Worm (Caenorhabditis elegans) whole organism, L1 larva: ENCODE results near the gene pal-1.
A peak's percentile ranks its signal among the peaks of the same experiment; 100 is the strongest.

Source experiments
- alr-1 ChIP-seq: fragments of 200-800 bp; sonication (Bioruptor generic); optimal IDR thresholded peaks from 2 replicates; lab custom pipeline; 2018; ENCODE audit warnings: borderline replicate concordance, mild to moderate bottlenecking, missing genetic modification characterization, missing compliant biosample characterization
- aly-2 ChIP-seq: fragments of 150-350 bp; optimal IDR thresholded peaks from 2 replicates; lab custom pipeline; 2014; ENCODE audit warnings: missing biosample characterization, missing genetic modification characterization
- ama-1 ChIP-seq: fragments of 150-350 bp; optimal IDR thresholded peaks from 2 replicates; lab custom pipeline; 2014
- ceh-8 ChIP-seq: fragments of 200-800 bp; sonication (Bioruptor generic); optimal IDR thresholded peaks from 2 replicates; lab custom pipeline; 2018; ENCODE audit warnings: mild to moderate bottlenecking, missing genetic modification characterization, moderate library complexity, missing compliant biosample characterization
- ceh-88 ChIP-seq: fragments of 200-800 bp; sonication (Bioruptor generic); IDR thresholded peaks from 2 replicates; pipeline ENCODE4 v1.3.6; 2022; ENCODE audit warnings: missing genetic modification characterization, missing compliant biosample characterization
- ceh-90 ChIP-seq: sonication (generic microtip); optimal IDR thresholded peaks from 2 replicates; lab custom pipeline; 2016; ENCODE audit warnings: missing genetic modification characterization, missing compliant biosample characterization
- ces-1 ChIP-seq: fragments of 150-350 bp; optimal IDR thresholded peaks from 2 replicates; lab custom pipeline; 2014; ENCODE audit warnings: missing biosample characterization, missing genetic modification reagents, missing genetic modification characterization
- dpl-1 ChIP-seq, 3 experiments: fragments of 150-350 bp in 2 of 3; sonication (generic microtip) in 1 of 3; optimal IDR thresholded peaks; 2 replicates each; lab custom pipeline; 2014 to 2017; ENCODE audit warnings: missing biosample characterization in 3 of 3, missing genetic modification characterization in 3 of 3, missing genetic modification reagents in 3 of 3
- efl-1 ChIP-seq, 4 experiments: fragments of 150-350 bp; optimal IDR thresholded peaks in 3 of 4; peaks in 1 of 4; 1 replicate in 1 of 4; 2 replicates in 3 of 4; lab custom pipeline; 2014; ENCODE audit warnings: missing biosample characterization in 2 of 4, missing genetic modification characterization in 2 of 4, missing genetic modification reagents in 2 of 4
- efl-3 ChIP-seq: fragments of 200-800 bp; sonication (Bioruptor generic); optimal IDR thresholded peaks from 2 replicates; lab custom pipeline; 2018; ENCODE audit warnings: mild to moderate bottlenecking, missing genetic modification characterization, missing compliant biosample characterization
- egl-13 ChIP-seq: sonication (generic microtip); optimal IDR thresholded peaks from 2 replicates; lab custom pipeline; 2016; ENCODE audit warnings: missing genotype, missing genetic modification reagents, missing genetic modification characterization, missing compliant biosample characterization
- egl-27 ChIP-seq, 2 experiments: fragments of 150-350 bp in 1 of 2; sonication (generic microtip); optimal IDR thresholded peaks; 3 replicates each; lab custom pipeline; 2017 to 2018; ENCODE audit warnings: missing biosample characterization in 2 of 2, missing genetic modification characterization in 2 of 2, missing genetic modification reagents in 2 of 2
- elt-2 ChIP-seq: sonication (generic microtip); optimal IDR thresholded peaks from 2 replicates; lab custom pipeline; 2016; ENCODE audit warnings: missing genetic modification characterization, mild to moderate bottlenecking, inconsistent platforms, missing compliant biosample characterization, missing genetic modification reagents
- elt-3 ChIP-seq, 6 experiments: fragments of 150-350 bp in 1 of 6; sonication (generic microtip); optimal IDR thresholded peaks; 2 replicates each; lab custom pipeline; 2017 to 2018; ENCODE audit warnings: missing biosample characterization in 6 of 6, missing genetic modification characterization in 6 of 6, inconsistent platforms in 1 of 6
- grh-1 ChIP-seq: fragments of 200-800 bp; sonication (Bioruptor generic); IDR thresholded peaks from 2 replicates; pipeline ENCODE4 v1.3.6; 2022; ENCODE audit warnings: missing genetic modification reagents, missing genetic modification characterization, missing compliant biosample characterization
- hlh-17 ChIP-seq: fragments of 200-800 bp; sonication (Bioruptor generic); optimal IDR thresholded peaks from 2 replicates; lab custom pipeline; 2018; ENCODE audit warnings: missing genetic modification characterization, mild to moderate bottlenecking, missing compliant biosample characterization, moderate library complexity, borderline replicate concordance
- hlh-4 ChIP-seq: sonication (generic microtip); optimal IDR thresholded peaks from 2 replicates; lab custom pipeline; 2016; ENCODE audit warnings: mild to moderate bottlenecking, missing genetic modification characterization, missing compliant biosample characterization
- hpl-2 ChIP-seq: fragments of 150-350 bp; optimal IDR thresholded peaks from 2 replicates; lab custom pipeline; 2014; ENCODE audit warnings: missing biosample characterization, missing genetic modification reagents, missing genetic modification characterization
- irx-1 ChIP-seq: sonication (generic microtip); optimal IDR thresholded peaks from 2 replicates; lab custom pipeline; 2016; ENCODE audit warnings: missing genetic modification characterization, missing compliant biosample characterization
- isw-1 ChIP-seq: fragments of 200-800 bp; sonication (Bioruptor generic); IDR thresholded peaks from 2 replicates; pipeline ENCODE4 v1.3.6; 2022; ENCODE audit warnings: missing genetic modification characterization, missing compliant biosample characterization
- jun-1 ChIP-seq: fragments of 150-350 bp; optimal IDR thresholded peaks from 2 replicates; lab custom pipeline; 2014; ENCODE audit warnings: missing biosample characterization, missing genetic modification reagents, missing genetic modification characterization
- lin-13 ChIP-seq: fragments of 150-350 bp; optimal IDR thresholded peaks from 2 replicates; lab custom pipeline; 2014; ENCODE audit warnings: missing biosample characterization, missing genetic modification reagents, missing genetic modification characterization
- lin-15B ChIP-seq: fragments of 150-350 bp; sonication (generic microtip); optimal IDR thresholded peaks from 3 replicates; lab custom pipeline; 2014; ENCODE audit warnings: missing biosample characterization, missing genetic modification characterization
- lin-35 ChIP-seq, 2 experiments: fragments of 150-350 bp; optimal IDR thresholded peaks; 2 replicates each; lab custom pipeline; 2014; ENCODE audit warnings: missing biosample characterization in 2 of 2, missing genetic modification characterization in 2 of 2, missing genetic modification reagents in 2 of 2
- lin-39 ChIP-seq: fragments of 150-350 bp; optimal IDR thresholded peaks from 2 replicates; lab custom pipeline; 2014; ENCODE audit warnings: missing biosample characterization, missing genetic modification reagents, missing genetic modification characterization
- lir-3 ChIP-seq: sonication (generic microtip); optimal IDR thresholded peaks from 2 replicates; lab custom pipeline; 2016; ENCODE audit warnings: mild to moderate bottlenecking, missing genetic modification characterization, moderate library complexity, missing compliant biosample characterization; ENCODE audit not compliant: poor library complexity
- lsy-2 ChIP-seq, 2 experiments: fragments of 150-350 bp; optimal IDR thresholded peaks; 2 replicates each; lab custom pipeline; 2014; ENCODE audit warnings: missing biosample characterization in 2 of 2, missing genetic modification characterization in 2 of 2
- mab-9 ChIP-seq: fragments of 200-800 bp; sonication (Bioruptor generic); IDR thresholded peaks from 2 replicates; pipeline ENCODE4 v1.3.6; 2022; ENCODE audit warnings: missing genetic modification reagents, missing genetic modification characterization, missing compliant biosample characterization
- mdl-1 ChIP-seq, 2 experiments: fragments of 150-350 bp; optimal IDR thresholded peaks; 2 replicates each; lab custom pipeline; 2014 to 2017; ENCODE audit warnings: missing biosample characterization in 2 of 2, missing genetic modification characterization in 2 of 2, inconsistent platforms in 1 of 2
- mef-2 ChIP-seq: fragments of 150-350 bp; optimal IDR thresholded peaks from 2 replicates; lab custom pipeline; 2014; ENCODE audit warnings: missing biosample characterization, missing genetic modification characterization
- mep-1 ChIP-seq: fragments of 150-350 bp; optimal IDR thresholded peaks from 2 replicates; lab custom pipeline; 2014; ENCODE audit warnings: missing biosample characterization, missing genetic modification characterization
- nhr-11 ChIP-seq: fragments of 150-350 bp; optimal IDR thresholded peaks from 2 replicates; lab custom pipeline; 2014; ENCODE audit warnings: missing biosample characterization, missing genetic modification characterization
- nhr-12 ChIP-seq: sonication (generic microtip); optimal IDR thresholded peaks from 2 replicates; lab custom pipeline; 2017; ENCODE audit warnings: missing biosample characterization, missing genetic modification characterization
- nhr-20 ChIP-seq: sonication (generic microtip); optimal IDR thresholded peaks from 2 replicates; lab custom pipeline; 2016; ENCODE audit warnings: mild to moderate bottlenecking, missing genetic modification characterization, missing compliant biosample characterization
- nhr-28 ChIP-seq: fragments of 150-350 bp; optimal IDR thresholded peaks from 2 replicates; lab custom pipeline; 2014; ENCODE audit warnings: missing biosample characterization, missing genetic modification characterization
- nhr-47 ChIP-seq: sonication (generic microtip); optimal IDR thresholded peaks from 2 replicates; lab custom pipeline; 2016; ENCODE audit warnings: mild to moderate bottlenecking, missing genetic modification characterization, moderate library complexity, missing compliant biosample characterization
- nhr-71 ChIP-seq: sonication (generic microtip); optimal IDR thresholded peaks from 2 replicates; lab custom pipeline; 2016; ENCODE audit warnings: mild to moderate bottlenecking, missing genetic modification characterization, moderate library complexity, missing compliant biosample characterization
- nhr-85 ChIP-seq: sonication (generic microtip); peaks from one replicate; lab custom pipeline; 2016; ENCODE audit warnings: missing genetic modification characterization, inconsistent platforms, missing compliant biosample characterization
- nhr-90 ChIP-seq: sonication (generic microtip); optimal IDR thresholded peaks from 2 replicates; lab custom pipeline; 2016; ENCODE audit warnings: mild to moderate bottlenecking, missing genetic modification characterization, missing compliant biosample characterization; ENCODE audit not compliant: poor library complexity
- pax-3 ChIP-seq: fragments of 200-800 bp; sonication (Bioruptor generic); optimal IDR thresholded peaks from 2 replicates; lab custom pipeline; 2018; ENCODE audit warnings: mild to moderate bottlenecking, missing genetic modification characterization, moderate library complexity, missing compliant biosample characterization
- snpc-4 ChIP-seq: fragments of 150-350 bp; optimal IDR thresholded peaks from 2 replicates; lab custom pipeline; 2014; ENCODE audit warnings: missing biosample characterization, missing genetic modification characterization
- snu-23 ChIP-seq: sonication (generic microtip); optimal IDR thresholded peaks from 2 replicates; lab custom pipeline; 2016; ENCODE audit warnings: missing genetic modification characterization, missing compliant biosample characterization
- sptf-1 ChIP-seq: fragments of 150-350 bp; optimal IDR thresholded peaks from 2 replicates; lab custom pipeline; 2014; ENCODE audit warnings: missing biosample characterization, missing genetic modification characterization
- tlp-1 ChIP-seq: fragments of 150-350 bp; optimal IDR thresholded peaks from 2 replicates; lab custom pipeline; 2014; ENCODE audit warnings: missing biosample characterization, missing genetic modification characterization
- unc-130 ChIP-seq: fragments of 150-350 bp; optimal IDR thresholded peaks from 2 replicates; lab custom pipeline; 2017; ENCODE audit warnings: missing biosample characterization, missing genetic modification characterization, inconsistent platforms
- unc-62 ChIP-seq: fragments of 150-350 bp; optimal IDR thresholded peaks from 2 replicates; lab custom pipeline; 2014; ENCODE audit warnings: missing biosample characterization, missing genetic modification reagents, missing genetic modification characterization
- unc-86 ChIP-seq: sonication (generic microtip); optimal IDR thresholded peaks from 2 replicates; lab custom pipeline; 2016; ENCODE audit warnings: missing genetic modification characterization, missing compliant biosample characterization
- unc-98 ChIP-seq: fragments of 200-800 bp; sonication (Bioruptor generic); IDR thresholded peaks from 2 replicates; pipeline ENCODE4 v1.3.6; 2022; ENCODE audit warnings: missing genetic modification characterization, missing compliant biosample characterization
- xbp-1 ChIP-seq: sonication (generic microtip); optimal IDR thresholded peaks from 2 replicates; lab custom pipeline; 2016; ENCODE audit warnings: missing genetic modification characterization, missing compliant biosample characterization
- zag-1 ChIP-seq: fragments of 150-350 bp; optimal IDR thresholded peaks from 2 replicates; lab custom pipeline; 2014; ENCODE audit warnings: missing biosample characterization, missing genetic modification characterization
- zip-4 ChIP-seq: fragments of 200-800 bp; sonication (Bioruptor generic); optimal IDR thresholded peaks from 2 replicates; lab custom pipeline; 2018; ENCODE audit warnings: mild to moderate bottlenecking, missing genetic modification characterization, moderate library complexity, missing compliant biosample characterization
- ztf-4 ChIP-seq: fragments of 150-350 bp; optimal IDR thresholded peaks from 2 replicates; lab custom pipeline; 2014; ENCODE audit warnings: missing biosample characterization, missing genetic modification characterization

The pal-1 gene

DNA sequence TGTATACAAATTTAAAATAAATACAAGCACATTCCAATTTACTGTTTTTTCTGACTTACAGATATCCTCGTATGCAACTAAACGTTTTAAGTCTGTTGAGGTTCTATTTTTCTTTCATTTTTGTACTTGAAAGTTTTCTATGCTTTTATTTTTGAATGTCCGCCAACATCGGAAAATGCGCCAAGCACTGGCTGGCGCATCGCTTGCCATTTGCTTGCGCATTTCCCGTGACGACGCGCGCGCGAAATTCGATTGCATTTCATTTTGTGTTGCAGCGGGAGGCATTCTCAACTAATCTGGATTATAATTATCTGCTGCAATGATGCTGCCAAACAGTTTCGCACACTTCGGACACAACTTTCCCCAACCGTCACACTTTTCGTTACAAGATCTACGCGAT lies 52.4 kb downstream of the pal-1 start, which contains the start of gene fbxl-2 (continued):
- TF ChIP-seq pax-3 (tag; lab: Kevin White, UChicago), result peak; percentile 91
- TF ChIP-seq alr-1 (tag; lab: Kevin White, UChicago), result no peak
- peak; percentile 87 for TF ChIP-seq elt-2
- peak; percentile 99 to 100 for TF ChIP-seq lin-35 (GFP tag; optimal IDR thresholded peaks at IDR 0.05; lab: Kevin White, UChicago)
- no peak for TF ChIP-seq ama-1 (lab: Kevin White, UChicago)
- TF ChIP-seq ceh-8 (GFP tag; lab: Kevin White, UChicago), result peak; percentile 94
- TF ChIP-seq nhr-85 (tag; lab: Kevin White, UChicago), result peak; percentile 97
- peak; percentile 83 for TF ChIP-seq ceh-88
- TF ChIP-seq lin-13 (GFP tag; lab: Kevin White, UChicago), result peak; percentile 96
- peak; percentile 85 for TF ChIP-seq nhr-11 (tag; lab: Kevin White, UChicago)
- no peak for TF ChIP-seq nhr-28 (tag; lab: Kevin White, UChicago)
- no peak for TF ChIP-seq tlp-1
- TF ChIP-seq xbp-1 (tag; lab: Kevin White, UChicago), result peak; percentile 97
- TF ChIP-seq snu-23 (GFP tag; lab: Kevin White, UChicago), result peak; percentile 98
- TF ChIP-seq nhr-12 (tag; lab: Kevin White, UChicago), result peak; percentile 3
- TF ChIP-seq isw-1 (GFP tag; lab: Robert Waterston, UW), result peak; percentile 97
- peak; percentile 73 for TF ChIP-seq unc-98 (GFP tag; lab: Robert Waterston, UW)
- TF ChIP-seq mef-2 (tag; lab: Kevin White, UChicago), result peak; percentile 82
- TF ChIP-seq nhr-71, result peak; percentile 98
- peak; percentile 95 for TF ChIP-seq nhr-20 (tag; lab: Kevin White, UChicago)
- TF ChIP-seq ces-1 (GFP tag; lab: Kevin White, UChicago), result no peak
- peak; percentile 95 for TF ChIP-seq unc-130
- no peak for TF ChIP-seq hlh-4
- TF ChIP-seq sptf-1 (tag; lab: Kevin White, UChicago), result no peak
- TF ChIP-seq nhr-90 (tag; lab: Kevin White, UChicago), result peak; percentile 95
- TF ChIP-seq irx-1 (tag; lab: Kevin White, UChicago), result peak; percentile 93
- TF ChIP-seq jun-1 (tag; lab: Kevin White, UChicago), result peak; percentile 95
- TF ChIP-seq egl-13 (tag; lab: Kevin White, UChicago), result peak; percentile 89
- peak; percentile 92 to 100 for TF ChIP-seq efl-1 (optimal IDR thresholded peaks at IDR 0.05; lab: Kevin White, UChicago)
- TF ChIP-seq efl-1 (GFP tag; optimal IDR thresholded peaks at IDR 0.05 in 1 of 2; lab: Kevin White, UChicago), result peak; percentile 99 to 100
- no peak for TF ChIP-seq hlh-17 (GFP tag; lab: Kevin White, UChicago)
- TF ChIP-seq hpl-2 (GFP tag; lab: Kevin White, UChicago), result peak; percentile 30
- peak; percentile 41 for TF ChIP-seq ceh-90 (tag; lab: Kevin White, UChicago)
- TF ChIP-seq lsy-2 (tag; optimal IDR thresholded peaks at IDR 0.05; lab: Kevin White, UChicago), result peak; percentile 97
- peak; percentile 97 for TF ChIP-seq mep-1 (tag; lab: Kevin White, UChicago)
- TF ChIP-seq efl-3 (GFP tag; lab: Kevin White, UChicago), result peak; percentile 33
- peak; percentile 82 for TF ChIP-seq lir-3 (tag; lab: Kevin White, UChicago)
- TF ChIP-seq zip-4 (GFP tag; lab: Kevin White, UChicago), result peak; percentile 88
- TF ChIP-seq lin-39 (tag; lab: Kevin White, UChicago), result peak; percentile 85
- peak; percentile 83 for TF ChIP-seq aly-2 (tag; lab: Kevin White, UChicago)
- peak; percentile 83 for TF ChIP-seq snpc-4 (tag; lab: Kevin White, UChicago)
- TF ChIP-seq mab-9 (GFP tag; lab: Robert Waterston, UW), result peak; percentile 93
- peak; percentile 99 to 100 (median 100) for TF ChIP-seq dpl-1 (GFP tag; optimal IDR thresholded peaks at IDR 0.05; lab: Kevin White, UChicago)
- TF ChIP-seq nhr-47 (tag; lab: Kevin White, UChicago), result peak; percentile 98
- peak; percentile 98 for TF ChIP-seq lin-15B
- TF ChIP-seq egl-27 (tag; optimal IDR thresholded peaks at IDR 0.05; lab: Kevin White, UChicago), result no peak
- TF ChIP-seq unc-62 (GFP tag; lab: Kevin White, UChicago), result peak; percentile 56
- peak in 5 of 6 experiments; percentile 55 to 96 (median 88) for TF ChIP-seq elt-3 (tag; optimal IDR thresholded peaks at IDR 0.05; lab: Kevin White, UChicago)
- no peak for TF ChIP-seq zag-1 (tag; lab: Kevin White, UChicago)
- TF ChIP-seq unc-86 (tag; lab: Kevin White, UChicago), result peak; percentile 94
- TF ChIP-seq grh-1, result peak; percentile 94
- peak; percentile 91 for TF ChIP-seq ztf-4 (tag; lab: Kevin White, UChicago)
- TF ChIP-seq mdl-1 (tag; optimal IDR thresholded peaks at IDR 0.05; lab: Kevin White, UChicago), result peak in 1 of 2 experiments; percentile 79
